Fruit fly (Drosophila melanogaster) whole organism, wandering third instar larva: ENCODE results near the gene CG33784.

Source experiments
- CrebA ChIP-seq: fragments of 200-800 bp; sonication (Bioruptor generic); optimal IDR thresholded peaks from 2 replicates; lab custom pipeline; 2016; ENCODE audit warnings: missing biosample characterization, mild to moderate bottlenecking, missing genetic modification characterization, borderline replicate concordance
- Hr83 ChIP-seq: fragments of 200-300 bp; sonication (Bioruptor generic); optimal IDR thresholded peaks from 2 replicates; lab custom pipeline; 2016; ENCODE audit warnings: missing biosample characterization, mild to moderate bottlenecking, missing genetic modification characterization, moderate library complexity; ENCODE audit not compliant: poor library complexity, severe bottlenecking
- N ChIP-seq: fragments of >200 bp; optimal IDR thresholded peaks from 2 replicates; lab custom pipeline; 2018; ENCODE audit warnings: missing biosample characterization, missing external identifiers, missing genetic modification characterization
- dmrt93B ChIP-seq: fragments of 200-800 bp; sonication (Bioruptor generic); optimal IDR thresholded peaks from 2 replicates; lab custom pipeline; 2018; ENCODE audit warnings: missing biosample characterization, mild to moderate bottlenecking, missing genetic modification characterization
- h ChIP-seq: fragments of 200-800 bp; sonication (Bioruptor generic); optimal IDR thresholded peaks from 3 replicates; lab custom pipeline; 2016; ENCODE audit warnings: missing biosample characterization, mild to moderate bottlenecking, missing genetic modification characterization
- tai ChIP-seq: sonication (Bioruptor generic); optimal IDR thresholded peaks from 2 replicates; lab custom pipeline; 2016; ENCODE audit warnings: missing biosample characterization, missing genetic modification characterization
- usp ChIP-seq: fragments of >200 bp; optimal IDR thresholded peaks from 2 replicates; lab custom pipeline; 2017; ENCODE audit warnings: missing biosample characterization, missing genetic modification characterization

dm6 chr3R:10111150-10111814 lies 43.6 kb downstream of the CG33784 start:
- TF ChIP-seq dmrt93B (GFP tag; lab: Kevin White, UChicago) (no peak), tai (GFP tag; lab: Kevin White, UChicago) (no peak), CrebA (GFP tag; lab: Kevin White, UChicago) (no peak), Hr83 (no peak), N (GFP tag; lab: Kevin White, UChicago) (no peak), usp (GFP tag; lab: Kevin White, UChicago) (no peak), h (GFP tag; lab: Kevin White, UChicago) (no peak)
